Fruit fly (Drosophila melanogaster): Measurements from ENCODE around the gene CG11920.

DNA sequence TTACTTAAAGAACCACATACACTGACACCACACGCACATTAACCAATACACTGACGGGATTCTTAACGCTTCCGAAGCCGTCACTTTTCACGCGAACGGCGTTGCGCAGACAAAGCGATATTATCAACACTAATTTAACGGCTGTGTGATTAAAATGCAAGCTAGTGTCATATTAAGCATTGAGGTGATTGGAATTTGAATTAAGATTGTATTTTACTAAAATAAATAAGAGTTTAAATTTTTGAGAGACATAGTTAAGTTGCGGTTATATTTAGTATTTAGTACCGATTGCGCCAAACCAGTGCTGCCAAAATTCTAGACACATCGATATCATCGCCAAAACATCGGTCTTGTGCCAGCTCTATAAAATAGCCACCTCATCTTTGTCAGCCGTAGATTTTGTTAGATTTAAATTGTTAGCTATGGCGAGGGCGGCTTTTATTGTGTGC lies 35.6 kb upstream of the CG11920 start, which contains the start of the genes Ythdf and bai:
- TF ChIP-seq CG8478 (optimal IDR thresholded peaks at IDR 0.05) (no peak), pan (optimal IDR thresholded peaks at IDR 0.05) (no peak), EcR (GFP tag; optimal IDR thresholded peaks at IDR 0.05) (no peak)

All from whole organism.